Fruit fly (Drosophila melanogaster): ENCODE data around the gene CG32281.

Gene CG32281

dm6 chr3L:3187263-3187662, 18.1 kb downstream of the CG32281 start, which contains the start of gene CG14957:
Gene CG14957 (plus strand): TSS chr3L:3187563.
- peak; percentile 39 for TF ChIP-seq noc (tag; optimal IDR thresholded peaks at IDR 0.05)

dm6 chr3L:3189647-3190046, 20.5 kb downstream of the CG32281 start, which contains the start of the genes CG42525 and CG14958:
Gene CG42525 (minus strand): TSS chr3L:3189747.
Gene CG14958 (plus strand): TSS chr3L:3189978.
- no peak for TF ChIP-seq noc (tag; optimal IDR thresholded peaks at IDR 0.05)

dm6 chr3L:3192333-3192894, 23.2 kb downstream of the CG32281 start, which contains the start of gene CG14965:
Gene CG14965 (minus strand): TSS chr3L:3192491.
- TF ChIP-seq noc (tag; optimal IDR thresholded peaks at IDR 0.05), result no peak

- TF ChIP-seq noc (tag; optimal IDR thresholded peaks at IDR 0.05), result peak; percentile 87
Measured at dm6 chr3L:3192912-3193311, 23.7 kb downstream of the CG32281 start, which contains the start of gene Hsp83. Gene Hsp83 (plus strand): TSS chr3L:3192969.

dm6 chr3L:3194059-3194458, 24.9 kb downstream of the CG32281 start:
- TF ChIP-seq noc (tag; optimal IDR thresholded peaks at IDR 0.05), result peak; percentile 93

dm6 chr3L:3197464-3197863, 28.3 kb downstream of the CG32281 start, which contains the start of gene CG14966:
Gene CG14966 (minus strand): TSS chr3L:3197631.
- no peak for TF ChIP-seq noc (tag; optimal IDR thresholded peaks at IDR 0.05)

- peak; percentile 82 for TF ChIP-seq noc (tag; optimal IDR thresholded peaks at IDR 0.05)
Measured at dm6 chr3L:3198447-3199402, 29.6 kb downstream of the CG32281 start, which contains the start of the genes CG32276 and gry. Gene CG32276 (minus strand): TSS chr3L:3199047. Gene gry (plus strand): TSS chr3L:3199090.

dm6 chr3L:3203062-3203461, 33.9 kb downstream of the CG32281 start, which contains the start of gene CG32271:
Gene CG32271 (minus strand): TSS chr3L:3203162.
- no peak for TF ChIP-seq noc (tag; optimal IDR thresholded peaks at IDR 0.05)

dm6 chr3L:3204348-3204747, 35.2 kb downstream of the CG32281 start, which contains the start of gene CG33159:
Gene CG33159 (minus strand): TSS chr3L:3204448.
- TF ChIP-seq noc (tag; optimal IDR thresholded peaks at IDR 0.05), result no peak

- no peak for TF ChIP-seq noc (tag; optimal IDR thresholded peaks at IDR 0.05)
Measured at dm6 chr3L:3205349-3205748, 36.2 kb downstream of the CG32281 start, which contains the start of gene CG32277. Gene CG32277 (minus strand): TSS chr3L:3205449.

- TF ChIP-seq noc (tag; optimal IDR thresholded peaks at IDR 0.05), result no peak
Measured at dm6 chr3L:3206263-3206662, 37.1 kb downstream of the CG32281 start, which contains the start of gene CG33160. Gene CG33160 (minus strand): TSS chr3L:3206363.

dm6 chr3L:3208895-3209294, 39.7 kb downstream of the CG32281 start, which contains the start of the genes CG32269 and CG32270:
Gene CG32269 (minus strand): TSS chr3L:3208985.
Gene CG32270 (minus strand): TSS chr3L:3208985.
- no peak for TF ChIP-seq noc (tag; optimal IDR thresholded peaks at IDR 0.05)

- TF ChIP-seq noc (tag; optimal IDR thresholded peaks at IDR 0.05), result no peak
Measured at dm6 chr3L:3218859-3219258, 49.7 kb downstream of the CG32281 start, which contains the start of the genes hob and nSMase. Gene hob (minus strand): TSS chr3L:3218920. Gene nSMase (plus strand): TSS chr3L:3219156.

Measured in whole organism, larva.